Worm (Caenorhabditis elegans) whole organism, L2 larva: ENCODE data around the gene F46G11.2.
A peak's percentile ranks its signal among the peaks of the same experiment; 100 is the strongest.

Experiments
- C34F6.9 ChIP-seq: fragments of 150-350 bp; optimal IDR thresholded peaks from 2 replicates; lab custom pipeline; 2014; ENCODE audit warnings: missing biosample characterization, missing genetic modification characterization
- F13H6.1 ChIP-seq: sonication (generic microtip); optimal IDR thresholded peaks from 2 replicates; lab custom pipeline; 2016; ENCODE audit warnings: missing genetic modification characterization, missing compliant biosample characterization
- R02D3.7 ChIP-seq: fragments of 150-350 bp; optimal IDR thresholded peaks from 2 replicates; lab custom pipeline; 2014; ENCODE audit warnings: missing biosample characterization, missing genetic modification characterization
- Y55F3AM.14 ChIP-seq: fragments of 200-800 bp; sonication (Bioruptor generic); optimal IDR thresholded peaks from 2 replicates; lab custom pipeline; 2018; ENCODE audit warnings: mild to moderate bottlenecking, missing genetic modification characterization, missing compliant biosample characterization
- ZK546.5 ChIP-seq: sonication (generic microtip); optimal IDR thresholded peaks from 2 replicates; lab custom pipeline; 2017; ENCODE audit warnings: missing biosample characterization, missing genetic modification characterization
- alr-1 ChIP-seq: fragments of 150-350 bp; optimal IDR thresholded peaks from 2 replicates; lab custom pipeline; 2014; ENCODE audit warnings: missing biosample characterization, missing genetic modification characterization
- aly-2 ChIP-seq: fragments of 150-350 bp; optimal IDR thresholded peaks from 2 replicates; lab custom pipeline; 2014; ENCODE audit warnings: missing biosample characterization, missing genetic modification characterization
- ama-1 ChIP-seq: fragments of 150-350 bp; optimal IDR thresholded peaks from 2 replicates; lab custom pipeline; 2018; ENCODE audit warnings: inconsistent platforms
- blmp-1 ChIP-seq: sonication (generic microtip); optimal IDR thresholded peaks from 2 replicates; lab custom pipeline; 2017; ENCODE audit warnings: missing genetic modification characterization, mild to moderate bottlenecking, missing compliant biosample characterization, antibody characterized with exemption, moderate library complexity; ENCODE audit not compliant: insufficient read depth
- ceh-16 ChIP-seq: fragments of 150-350 bp; optimal IDR thresholded peaks from 2 replicates; lab custom pipeline; 2014; ENCODE audit warnings: missing biosample characterization, missing genetic modification characterization
- ceh-82 ChIP-seq: fragments of 150-350 bp; optimal IDR thresholded peaks from 2 replicates; lab custom pipeline; 2014; ENCODE audit warnings: missing biosample characterization, missing genetic modification characterization
- crh-2 ChIP-seq: sonication (generic microtip); optimal IDR thresholded peaks from 2 replicates; lab custom pipeline; 2017; ENCODE audit warnings: missing biosample characterization, missing genetic modification characterization
- dmd-4 ChIP-seq: sonication (generic microtip); optimal IDR thresholded peaks from 2 replicates; lab custom pipeline; 2017; ENCODE audit warnings: missing biosample characterization, missing genetic modification characterization
- egl-27 ChIP-seq: sonication (generic microtip); optimal IDR thresholded peaks from 3 replicates; lab custom pipeline; 2017; ENCODE audit warnings: missing biosample characterization, missing genetic modification reagents, missing genetic modification characterization
- elt-1 ChIP-seq: fragments of 150-350 bp; optimal IDR thresholded peaks from 2 replicates; lab custom pipeline; 2014; ENCODE audit warnings: missing biosample characterization, missing genetic modification characterization
- elt-3 ChIP-seq: sonication (generic microtip); optimal IDR thresholded peaks from 2 replicates; lab custom pipeline; 2017; ENCODE audit warnings: missing biosample characterization, missing genetic modification characterization
- fos-1 ChIP-seq: fragments of 150-350 bp; optimal IDR thresholded peaks from 2 replicates; lab custom pipeline; 2014; ENCODE audit warnings: missing biosample characterization, missing genetic modification characterization
- gmeb-1 ChIP-seq: fragments of 150-350 bp; optimal IDR thresholded peaks from 2 replicates; lab custom pipeline; 2014; ENCODE audit warnings: missing biosample characterization, missing genetic modification characterization
- lin-11 ChIP-seq: fragments of 150-350 bp; sonication (generic microtip); optimal IDR thresholded peaks from 2 replicates; lab custom pipeline; 2014; ENCODE audit warnings: missing biosample characterization, missing genetic modification characterization, inconsistent platforms, mixed read lengths
- lin-13 ChIP-seq: fragments of 150-350 bp; optimal IDR thresholded peaks from 2 replicates; lab custom pipeline; 2014; ENCODE audit warnings: missing biosample characterization, missing genetic modification reagents, missing genetic modification characterization
- lin-39 ChIP-seq: fragments of 150-350 bp; optimal IDR thresholded peaks from 2 replicates; lab custom pipeline; 2014; ENCODE audit warnings: missing biosample characterization, missing genetic modification reagents, missing genetic modification characterization
- lsy-2 ChIP-seq, 2 experiments: fragments of 150-350 bp in 1 of 2; sonication (generic microtip) in 1 of 2; optimal IDR thresholded peaks; 2 replicates each; lab custom pipeline; 2014 to 2017; ENCODE audit warnings: missing biosample characterization in 2 of 2, missing genetic modification characterization in 2 of 2
- mab-5 ChIP-seq: fragments of 150-350 bp; optimal IDR thresholded peaks from 2 replicates; lab custom pipeline; 2014; ENCODE audit warnings: missing biosample characterization, missing genetic modification characterization
- mbf-1 ChIP-seq: sonication (generic microtip); optimal IDR thresholded peaks from 2 replicates; lab custom pipeline; 2017; ENCODE audit warnings: missing biosample characterization, missing genetic modification characterization
- mdl-1 ChIP-seq, 2 experiments: fragments of 150-350 bp in 1 of 2; sonication (generic microtip) in 1 of 2; optimal IDR thresholded peaks; 2 replicates each; lab custom pipeline; 2017; ENCODE audit warnings: missing biosample characterization in 2 of 2, missing genetic modification characterization in 2 of 2
- nhr-10 ChIP-seq: sonication (generic microtip); optimal IDR thresholded peaks from 2 replicates; lab custom pipeline; 2017; ENCODE audit warnings: missing biosample characterization, missing genetic modification characterization
- nhr-11 ChIP-seq: fragments of 150-350 bp; optimal IDR thresholded peaks from 2 replicates; lab custom pipeline; 2014; ENCODE audit warnings: missing biosample characterization, missing genetic modification characterization
- nhr-12 ChIP-seq: fragments of 150-350 bp; optimal IDR thresholded peaks from 2 replicates; lab custom pipeline; 2014; ENCODE audit warnings: missing biosample characterization, missing genetic modification characterization
- nhr-129 ChIP-seq: fragments of 150-350 bp; optimal IDR thresholded peaks from 2 replicates; lab custom pipeline; 2014; ENCODE audit warnings: missing biosample characterization, missing genetic modification characterization
- nhr-21 ChIP-seq: fragments of 150-350 bp; optimal IDR thresholded peaks from 2 replicates; lab custom pipeline; 2014; ENCODE audit warnings: missing biosample characterization, missing genetic modification characterization
- nhr-23 ChIP-seq: fragments of 150-350 bp; optimal IDR thresholded peaks from 2 replicates; lab custom pipeline; 2014; ENCODE audit warnings: missing biosample characterization, missing genetic modification reagents, missing genetic modification characterization
- nhr-237 ChIP-seq: fragments of 150-350 bp; optimal IDR thresholded peaks from 2 replicates; lab custom pipeline; 2014; ENCODE audit warnings: missing biosample characterization, missing genetic modification characterization
- nhr-25 ChIP-seq: fragments of 150-350 bp; sonication (generic microtip); optimal IDR thresholded peaks from 3 replicates; lab custom pipeline; 2014; ENCODE audit warnings: missing biosample characterization, missing genetic modification characterization
- nhr-6 ChIP-seq: fragments of 150-350 bp; optimal IDR thresholded peaks from 2 replicates; lab custom pipeline; 2014; ENCODE audit warnings: missing biosample characterization, missing genetic modification characterization
- nhr-77 ChIP-seq: fragments of 150-350 bp; optimal IDR thresholded peaks from 2 replicates; lab custom pipeline; 2014; ENCODE audit warnings: missing biosample characterization, missing genetic modification characterization
- peb-1 ChIP-seq: fragments of 150-350 bp; optimal IDR thresholded peaks from 2 replicates; lab custom pipeline; 2014; ENCODE audit warnings: missing biosample characterization, missing genetic modification characterization
- sem-4 ChIP-seq: fragments of 150-350 bp; optimal IDR thresholded peaks from 2 replicates; lab custom pipeline; 2014; ENCODE audit warnings: missing biosample characterization, missing genetic modification reagents, missing genetic modification characterization
- skn-1 ChIP-seq: sonication (generic microtip); optimal IDR thresholded peaks from 2 replicates; lab custom pipeline; 2017; ENCODE audit warnings: missing biosample characterization, missing genetic modification characterization
- sma-3 ChIP-seq: sonication (generic microtip); optimal IDR thresholded peaks from 2 replicates; lab custom pipeline; 2016; ENCODE audit warnings: missing genetic modification reagents, missing genetic modification characterization, missing compliant biosample characterization
- sma-9 ChIP-seq, 2 experiments: fragments of 150-350 bp in 1 of 2; sonication (generic microtip) in 1 of 2; optimal IDR thresholded peaks; 2 replicates each; lab custom pipeline; 2014 to 2016; ENCODE audit warnings: missing genetic modification characterization in 2 of 2, mild to moderate bottlenecking in 1 of 2, missing biosample characterization in 1 of 2, missing compliant biosample characterization in 1 of 2, missing genetic modification reagents in 1 of 2, moderate library complexity in 1 of 2
- snpc-4 ChIP-seq: fragments of 150-350 bp; optimal IDR thresholded peaks from 2 replicates; lab custom pipeline; 2014; ENCODE audit warnings: missing biosample characterization, missing genetic modification characterization
- unc-39 ChIP-seq: fragments of 150-350 bp; optimal IDR thresholded peaks from 2 replicates; lab custom pipeline; 2014; ENCODE audit warnings: missing biosample characterization, missing genetic modification characterization
- unc-55 ChIP-seq: fragments of 150-350 bp; sonication (generic microtip); optimal IDR thresholded peaks from 3 replicates; lab custom pipeline; 2014; ENCODE audit warnings: missing biosample characterization, missing genetic modification reagents, missing genetic modification characterization
- unc-62 ChIP-seq: fragments of 150-350 bp; optimal IDR thresholded peaks from 2 replicates; lab custom pipeline; 2014; ENCODE audit warnings: missing biosample characterization, missing genetic modification reagents, missing genetic modification characterization
- zag-1 ChIP-seq: fragments of 150-350 bp; optimal IDR thresholded peaks from 2 replicates; lab custom pipeline; 2014; ENCODE audit warnings: missing biosample characterization, missing genetic modification characterization
- ztf-1 ChIP-seq: fragments of 200-800 bp; sonication (Bioruptor generic); conservative IDR thresholded peaks from 2 replicates; pipeline ENCODE4 v1.3.6; 2022; ENCODE audit warnings: missing genetic modification characterization, missing compliant biosample characterization
- ztf-11 ChIP-seq: sonication (generic microtip); optimal IDR thresholded peaks from 2 replicates; lab custom pipeline; 2017; ENCODE audit warnings: missing biosample characterization, missing genetic modification characterization
- ztf-4 ChIP-seq: fragments of 150-350 bp; optimal IDR thresholded peaks from 2 replicates; lab custom pipeline; 2014; ENCODE audit warnings: missing biosample characterization, missing genetic modification characterization

F46G11.2 gene

DNA sequence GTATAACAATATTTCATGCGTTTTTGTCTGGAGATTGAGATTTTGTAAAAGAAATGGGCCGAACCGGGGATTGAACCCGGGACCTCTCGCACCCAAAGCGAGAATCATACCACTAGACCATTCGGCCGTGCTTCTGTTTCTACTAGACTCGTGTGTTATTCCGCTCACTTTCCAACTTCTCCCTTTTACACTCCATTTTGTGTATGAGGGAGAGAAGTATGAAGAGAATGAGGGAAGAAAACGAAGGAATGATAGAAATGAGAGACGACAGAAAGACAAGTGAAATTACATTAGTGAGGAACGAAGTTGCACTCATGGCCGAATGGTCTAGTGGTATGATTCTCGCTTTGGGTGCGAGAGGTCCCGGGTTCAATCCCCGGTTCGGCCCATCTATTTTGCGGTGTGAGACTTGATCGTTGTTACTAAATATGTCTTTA lies 13.2 kb downstream of the F46G11.2 start:
- TF ChIP-seq ZK546.5 (tag; lab: Kevin White, UChicago) (no peak), C34F6.9 (tag; lab: Kevin White, UChicago) (peak; percentile 87), sem-4 (tag; lab: Kevin White, UChicago) (peak; percentile 88), nhr-21 (tag; lab: Kevin White, UChicago) (peak; percentile 91), nhr-6 (tag; lab: Kevin White, UChicago) (peak; percentile 75), nhr-237 (tag; lab: Kevin White, UChicago) (peak; percentile 23), elt-1 (tag; lab: Kevin White, UChicago) (no peak), mdl-1 (tag; optimal IDR thresholded peaks at IDR 0.05; lab: Kevin White, UChicago) (peak; percentile 15 to 75), unc-55 (GFP tag; lab: Kevin White, UChicago) (peak; percentile 82), ceh-16 (tag; lab: Kevin White, UChicago) (peak; percentile 70), nhr-10 (peak; percentile 61), nhr-129 (tag; lab: Kevin White, UChicago) (peak; percentile 95), blmp-1 (peak; percentile 33), nhr-12 (tag; lab: Kevin White, UChicago) (peak; percentile 54), Y55F3AM.14 (peak; percentile 83), nhr-25 (tag; lab: Kevin White, UChicago) (peak; percentile 87), zag-1 (tag; lab: Kevin White, UChicago) (peak; percentile 86), alr-1 (tag; lab: Kevin White, UChicago) (no peak), gmeb-1 (peak; percentile 69), lin-11 (tag; lab: Kevin White, UChicago) (peak; percentile 22), unc-39 (tag; lab: Kevin White, UChicago) (no peak), peb-1 (no peak), nhr-23 (tag; lab: Kevin White, UChicago) (no peak), mbf-1 (tag; lab: Kevin White, UChicago) (no peak), F13H6.1 (peak; percentile 94), sma-3 (peak; percentile 81), ztf-4 (tag; lab: Kevin White, UChicago) (peak; percentile 90), lin-13 (GFP tag; lab: Kevin White, UChicago) (peak; percentile 86), lsy-2 (tag; optimal IDR thresholded peaks at IDR 0.05; lab: Kevin White, UChicago) (peak; percentile 75 to 87), mab-5 (tag; lab: Kevin White, UChicago) (peak; percentile 61), ztf-11 (peak; percentile 60), R02D3.7 (no peak), unc-62 (GFP tag; lab: Kevin White, UChicago) (peak; percentile 6), fos-1 (tag; lab: Kevin White, UChicago) (peak; percentile 66), snpc-4 (tag; lab: Kevin White, UChicago) (no peak), elt-3 (tag; lab: Kevin White, UChicago) (no peak), nhr-11 (tag; lab: Kevin White, UChicago) (peak; percentile 49), crh-2 (peak; percentile 92), skn-1 (peak; percentile 47), lin-39 (tag; lab: Kevin White, UChicago) (peak; percentile 45), nhr-77 (no peak), ama-1 (lab: Kevin White, UChicago) (peak; percentile 5), ztf-1 (GFP tag; lab: Robert Waterston, UW) (no peak), sma-9 (GFP tag; optimal IDR thresholded peaks at IDR 0.05; lab: Kevin White, UChicago) (peak; percentile 89), sma-9 (tag; optimal IDR thresholded peaks at IDR 0.05; lab: Kevin White, UChicago) (no peak), ceh-82 (tag; lab: Kevin White, UChicago) (peak; percentile 72), dmd-4 (no peak), aly-2 (tag; lab: Kevin White, UChicago) (no peak), egl-27 (tag; lab: Kevin White, UChicago) (peak; percentile 92)
